Worm (Caenorhabditis elegans): ENCODE results near the gene C55A6.3.

Gene C55A6.3

DNA sequence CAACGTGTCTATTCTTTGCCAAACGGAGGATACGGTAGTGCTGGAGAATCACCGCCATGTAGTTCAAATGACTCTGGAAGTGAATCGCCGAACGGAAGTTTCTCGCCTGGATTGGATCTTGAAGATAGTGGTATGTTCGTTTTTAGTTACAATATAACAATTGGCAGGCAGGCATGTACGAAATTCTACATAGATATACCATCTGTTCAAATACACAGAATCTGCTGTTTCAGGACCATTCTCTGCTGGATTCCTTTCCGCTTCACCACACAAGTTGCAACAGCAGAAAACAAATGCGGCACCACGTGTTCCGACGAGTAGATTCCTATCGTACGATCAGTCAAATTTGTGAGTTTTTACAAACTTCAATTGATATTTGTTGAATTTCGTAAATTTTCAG lies 26.2 kb upstream of the C55A6.3 start:
- TF ChIP-seq cog-1 (tag; optimal IDR thresholded peaks at IDR 0.05) = no peak
- TF ChIP-seq tab-1 (GFP tag; IDR thresholded peaks at IDR 0.05) = no peak
- TF ChIP-seq klf-2 (GFP tag; conservative IDR thresholded peaks at IDR 0.05) = no peak
- TF ChIP-seq med-1 (GFP tag; optimal IDR thresholded peaks at IDR 0.05; ENCODE audit: insufficient read depth) = no peak
- TF ChIP-seq ref-1 (GFP tag; conservative IDR thresholded peaks at IDR 0.05) = no peak
- no peak for TF ChIP-seq ztf-23 (GFP tag; IDR thresholded peaks at IDR 0.05)
- no peak for TF ChIP-seq ztf-29 (GFP tag; IDR thresholded peaks at IDR 0.05)
- TF ChIP-seq T22C8.4 (GFP tag; IDR thresholded peaks at IDR 0.05) = no peak
- no peak for TF ChIP-seq flt-1 (GFP tag; IDR thresholded peaks at IDR 0.05)

DNA sequence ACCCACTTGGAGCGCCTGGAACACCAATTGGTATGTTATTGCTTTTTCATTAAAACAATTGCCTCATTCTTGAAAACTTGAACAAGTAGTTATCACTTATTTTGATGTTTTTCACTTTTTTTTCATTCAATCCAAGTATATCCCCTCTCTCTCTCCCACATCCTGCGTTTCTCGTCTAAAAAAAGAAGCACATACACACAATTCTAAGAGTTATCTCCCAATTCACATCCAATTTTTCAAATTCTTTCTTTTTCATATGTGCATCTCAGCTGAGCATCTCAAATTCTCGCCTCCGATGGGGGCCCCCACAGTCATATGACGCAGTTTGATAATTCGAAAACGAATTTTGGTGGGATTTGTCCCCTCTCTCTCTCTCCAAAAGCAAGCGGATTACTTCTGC lies 23.3 kb upstream of the C55A6.3 start:
- no peak for TF ChIP-seq T22C8.4 (GFP tag; IDR thresholded peaks at IDR 0.05)
- TF ChIP-seq ref-1 (GFP tag; conservative IDR thresholded peaks at IDR 0.05) = no peak
- TF ChIP-seq tab-1 (GFP tag; IDR thresholded peaks at IDR 0.05) = no peak

DNA sequence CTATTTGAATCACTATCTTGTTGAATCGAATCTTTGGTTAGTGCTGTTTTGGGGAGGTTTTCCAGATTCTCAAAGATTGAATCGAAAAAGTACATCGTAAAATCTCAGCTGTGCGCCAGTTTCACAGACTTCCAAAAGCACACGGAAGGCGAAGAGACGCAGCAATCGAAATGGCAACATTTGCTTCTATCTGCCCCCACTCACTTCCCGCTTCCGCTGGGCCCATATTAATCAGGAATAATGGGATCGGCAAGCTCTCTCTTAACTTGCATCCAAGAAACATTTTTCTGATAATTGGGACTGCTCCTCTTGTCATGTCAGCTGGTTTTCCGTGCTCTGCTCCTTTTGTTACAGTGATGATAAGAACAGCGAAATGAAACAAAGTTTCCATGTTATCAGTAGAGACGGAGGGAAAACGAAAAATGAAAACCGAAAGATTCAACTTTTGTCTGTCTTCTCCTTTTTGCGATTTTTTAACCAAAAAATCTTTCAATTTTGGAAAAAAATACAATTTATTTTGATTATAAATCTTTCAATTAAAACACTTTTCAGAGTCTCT lies 22.3 kb upstream of the C55A6.3 start:
- TF ChIP-seq ztf-23 (GFP tag; IDR thresholded peaks at IDR 0.05) = no peak
- TF ChIP-seq klf-2 (GFP tag; conservative IDR thresholded peaks at IDR 0.05) = no peak
- TF ChIP-seq med-1 (GFP tag; optimal IDR thresholded peaks at IDR 0.05; ENCODE audit: insufficient read depth) = no peak
- no peak for TF ChIP-seq tab-1 (GFP tag; IDR thresholded peaks at IDR 0.05)
- TF ChIP-seq cog-1 (tag; optimal IDR thresholded peaks at IDR 0.05) = no peak
- TF ChIP-seq ref-1 (GFP tag; conservative IDR thresholded peaks at IDR 0.05) = no peak
- TF ChIP-seq T22C8.4 (GFP tag; IDR thresholded peaks at IDR 0.05) = no peak

DNA sequence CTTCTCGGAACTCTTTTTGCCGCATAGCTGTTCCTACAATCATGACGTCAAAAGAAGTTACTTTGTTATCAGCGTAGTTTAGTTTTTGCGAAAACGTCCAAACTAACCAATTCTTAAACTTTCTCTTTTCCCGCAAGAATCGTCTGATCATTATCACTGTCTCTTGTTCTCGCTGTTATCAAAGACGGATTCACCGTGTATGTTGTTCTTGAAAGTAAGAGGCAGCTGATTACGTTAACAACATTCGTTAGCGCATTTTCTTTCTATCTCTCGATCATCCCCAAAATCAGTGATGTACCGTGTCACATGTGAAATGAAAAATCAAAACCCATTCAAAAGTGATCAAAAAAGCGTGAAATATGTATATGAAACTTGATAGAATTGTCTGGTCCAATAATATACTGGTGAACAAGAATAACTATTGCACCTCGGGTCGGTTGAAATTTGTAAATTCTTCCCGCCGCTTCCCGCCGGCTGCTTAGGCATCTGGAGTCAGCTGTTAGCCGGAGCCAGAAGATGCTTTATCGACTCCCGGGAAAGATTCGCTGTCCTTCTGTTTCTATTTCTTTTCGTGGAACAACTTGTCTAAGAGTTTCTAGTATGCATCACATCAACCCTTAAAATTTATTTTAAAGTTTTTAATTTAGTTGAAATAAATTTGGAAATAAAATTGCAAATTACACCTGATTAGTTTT lies 21.3 kb upstream of the C55A6.3 start:
- TF ChIP-seq ztf-29 (GFP tag; IDR thresholded peaks at IDR 0.05) (no peak), tab-1 (GFP tag; IDR thresholded peaks at IDR 0.05) (no peak), klf-2 (GFP tag; conservative IDR thresholded peaks at IDR 0.05) (no peak), cog-1 (tag; optimal IDR thresholded peaks at IDR 0.05) (no peak), T22C8.4 (GFP tag; IDR thresholded peaks at IDR 0.05) (no peak), med-1 (GFP tag; optimal IDR thresholded peaks at IDR 0.05; ENCODE audit: insufficient read depth) (no peak), ref-1 (GFP tag; conservative IDR thresholded peaks at IDR 0.05) (no peak), ztf-23 (GFP tag; IDR thresholded peaks at IDR 0.05) (no peak), flt-1 (GFP tag; IDR thresholded peaks at IDR 0.05) (no peak)

DNA sequence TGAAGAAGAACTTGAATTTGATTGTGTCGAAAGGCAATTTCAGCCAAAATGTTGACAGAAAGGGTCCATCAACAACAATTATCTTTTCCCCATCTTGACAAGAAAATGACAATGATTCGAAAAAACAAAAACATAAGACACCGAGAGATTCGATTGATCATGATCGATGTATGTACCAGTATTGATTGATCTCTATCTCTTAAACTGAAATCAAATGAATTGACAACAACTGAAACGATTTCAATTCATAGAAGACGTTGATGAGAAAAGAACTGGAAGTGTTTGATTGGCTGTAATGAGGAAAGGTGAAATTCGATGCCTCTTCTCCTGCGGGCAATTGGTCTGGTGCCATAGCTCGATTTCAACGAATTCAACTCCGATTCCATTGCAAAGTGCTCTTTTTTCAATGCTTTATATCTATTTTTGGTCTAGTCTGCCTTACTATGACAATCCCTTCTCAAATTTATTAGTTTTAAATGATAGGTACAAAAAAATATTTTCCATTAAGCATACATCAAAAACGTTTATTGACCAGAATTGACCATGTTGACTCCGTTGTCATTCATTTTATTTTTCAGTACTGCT lies 20.1 kb upstream of the C55A6.3 start:
- TF ChIP-seq T22C8.4 (GFP tag; IDR thresholded peaks at IDR 0.05) (no peak), flt-1 (GFP tag; IDR thresholded peaks at IDR 0.05) (no peak), tab-1 (GFP tag; IDR thresholded peaks at IDR 0.05) (no peak), ztf-29 (GFP tag; IDR thresholded peaks at IDR 0.05) (no peak), ref-1 (GFP tag; conservative IDR thresholded peaks at IDR 0.05) (no peak), med-1 (GFP tag; optimal IDR thresholded peaks at IDR 0.05; ENCODE audit: insufficient read depth) (no peak), ztf-23 (GFP tag; IDR thresholded peaks at IDR 0.05) (no peak), klf-2 (GFP tag; conservative IDR thresholded peaks at IDR 0.05) (no peak), cog-1 (tag; optimal IDR thresholded peaks at IDR 0.05) (no peak)

DNA sequence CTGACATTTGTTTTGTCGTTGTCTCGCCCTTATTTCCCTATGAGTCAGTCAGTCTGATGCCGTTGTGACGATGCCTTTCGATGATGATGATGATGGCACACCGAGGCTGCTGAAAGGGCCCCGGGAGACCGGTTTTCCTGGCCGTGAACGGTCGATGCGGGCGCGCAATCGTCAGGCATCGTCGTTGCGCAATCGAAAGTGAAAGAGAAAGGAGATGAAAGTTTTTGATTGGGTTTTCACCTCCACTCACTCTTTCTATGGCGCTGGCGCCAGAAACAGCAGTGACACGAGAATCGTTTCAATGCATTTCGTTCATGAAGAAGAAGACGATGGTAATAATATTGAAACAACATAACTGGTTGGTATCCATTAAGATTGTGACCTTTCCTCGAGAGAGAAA lies 19.6 kb upstream of the C55A6.3 start:
- TF ChIP-seq ztf-23 (GFP tag; IDR thresholded peaks at IDR 0.05) (0 out of 2 replicates have a peak, but pooled peaks have one; percentile 46), klf-2 (GFP tag; conservative IDR thresholded peaks at IDR 0.05) (no peak), T22C8.4 (GFP tag; IDR thresholded peaks at IDR 0.05) (peak; percentile 11; the same call in 1 of the 2 replicates)

DNA sequence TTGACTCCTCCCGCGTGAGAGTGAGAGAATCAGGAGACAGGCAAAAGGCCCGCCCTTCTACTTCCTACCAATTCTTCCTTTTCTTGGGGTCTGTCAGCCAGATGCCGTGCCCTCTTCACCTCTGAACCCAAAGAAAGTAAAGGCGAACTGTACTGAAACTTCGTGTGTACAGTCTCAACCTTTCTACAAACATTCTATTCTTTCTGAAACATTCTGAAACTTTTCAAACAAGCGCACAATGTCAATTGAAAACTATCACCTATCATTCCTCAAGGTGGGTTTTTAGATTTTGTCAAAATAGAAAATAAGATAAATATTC lies 19.2 kb upstream of the C55A6.3 start:
- TF ChIP-seq T22C8.4 (GFP tag; IDR thresholded peaks at IDR 0.05) = no peak
- TF ChIP-seq flt-1 (GFP tag; IDR thresholded peaks at IDR 0.05) = no peak
- TF ChIP-seq med-1 (GFP tag; optimal IDR thresholded peaks at IDR 0.05; ENCODE audit: insufficient read depth) = no peak
- TF ChIP-seq tab-1 (GFP tag; IDR thresholded peaks at IDR 0.05) = no peak
- no peak for TF ChIP-seq ref-1 (GFP tag; conservative IDR thresholded peaks at IDR 0.05)
- no peak for TF ChIP-seq ztf-29 (GFP tag; IDR thresholded peaks at IDR 0.05)
- TF ChIP-seq klf-2 (GFP tag; conservative IDR thresholded peaks at IDR 0.05) = no peak
- no peak for TF ChIP-seq ztf-23 (GFP tag; IDR thresholded peaks at IDR 0.05)
- TF ChIP-seq cog-1 (tag; optimal IDR thresholded peaks at IDR 0.05) = no peak

DNA sequence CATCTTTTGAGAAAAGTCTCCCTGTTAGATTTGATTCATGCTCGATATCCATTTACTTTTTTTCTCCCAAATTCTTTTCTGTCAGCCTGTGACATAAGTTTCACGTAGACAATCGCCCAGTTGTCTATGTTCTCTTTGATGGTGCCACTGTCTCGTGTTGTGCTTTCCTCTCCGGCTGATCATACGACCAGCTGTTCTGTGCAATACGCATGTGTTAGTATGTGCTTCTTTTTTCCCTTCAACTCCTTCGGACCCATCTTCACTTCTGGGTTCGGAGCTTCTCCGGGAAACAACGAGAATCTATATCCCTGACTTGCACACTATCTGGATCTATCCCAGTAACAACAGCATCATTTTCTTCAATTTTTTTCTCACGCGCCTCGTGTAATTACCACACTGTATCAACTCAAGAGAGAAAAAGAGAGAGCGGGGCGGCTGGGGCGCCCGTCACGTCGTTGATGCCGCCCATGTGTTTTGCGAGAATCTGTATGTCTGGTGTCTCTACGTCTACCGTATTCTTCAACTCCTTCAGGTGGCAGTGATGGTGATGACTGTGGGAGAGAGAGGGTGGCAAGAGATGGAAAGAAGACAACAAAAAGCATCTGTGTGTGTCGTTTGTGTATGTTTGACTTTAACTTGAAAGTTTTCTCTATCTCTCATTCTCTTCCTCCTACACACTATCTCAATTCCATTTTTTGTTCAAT lies 18.7 kb upstream of the C55A6.3 start:
- TF ChIP-seq klf-2 (GFP tag; conservative IDR thresholded peaks at IDR 0.05) (no peak), tab-1 (GFP tag; IDR thresholded peaks at IDR 0.05) (no peak), med-1 (GFP tag; optimal IDR thresholded peaks at IDR 0.05; ENCODE audit: insufficient read depth) (no peak), ztf-29 (GFP tag; IDR thresholded peaks at IDR 0.05) (no peak), ref-1 (GFP tag; conservative IDR thresholded peaks at IDR 0.05) (no peak), T22C8.4 (GFP tag; IDR thresholded peaks at IDR 0.05) (no peak), flt-1 (GFP tag; IDR thresholded peaks at IDR 0.05) (no peak), cog-1 (tag; optimal IDR thresholded peaks at IDR 0.05) (no peak), ztf-23 (GFP tag; IDR thresholded peaks at IDR 0.05) (no peak)

DNA sequence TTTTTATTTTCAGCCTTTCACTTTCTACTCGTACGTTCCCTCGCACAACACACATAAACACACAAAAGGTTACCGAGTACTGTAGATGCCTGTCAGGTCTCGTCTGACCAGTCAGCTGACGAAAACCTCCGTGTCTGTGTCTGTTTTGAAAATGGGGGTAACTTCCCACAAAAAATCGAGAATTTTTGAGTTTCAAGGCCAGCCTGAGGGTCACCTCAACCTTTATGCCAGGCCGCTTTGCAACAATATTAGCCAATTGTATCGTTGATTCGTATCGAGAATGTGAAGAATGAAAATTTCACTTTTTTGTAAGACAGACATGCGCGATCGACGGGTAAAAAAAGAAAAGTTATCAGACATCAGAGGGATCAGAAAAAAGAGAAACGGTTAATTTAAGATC lies 17.8 kb upstream of the C55A6.3 start:
- no peak for TF ChIP-seq ref-1 (GFP tag; conservative IDR thresholded peaks at IDR 0.05)
- no peak for TF ChIP-seq flt-1 (GFP tag; IDR thresholded peaks at IDR 0.05)
- no peak for TF ChIP-seq ztf-23 (GFP tag; IDR thresholded peaks at IDR 0.05)
- TF ChIP-seq ztf-29 (GFP tag; IDR thresholded peaks at IDR 0.05) = no peak

DNA sequence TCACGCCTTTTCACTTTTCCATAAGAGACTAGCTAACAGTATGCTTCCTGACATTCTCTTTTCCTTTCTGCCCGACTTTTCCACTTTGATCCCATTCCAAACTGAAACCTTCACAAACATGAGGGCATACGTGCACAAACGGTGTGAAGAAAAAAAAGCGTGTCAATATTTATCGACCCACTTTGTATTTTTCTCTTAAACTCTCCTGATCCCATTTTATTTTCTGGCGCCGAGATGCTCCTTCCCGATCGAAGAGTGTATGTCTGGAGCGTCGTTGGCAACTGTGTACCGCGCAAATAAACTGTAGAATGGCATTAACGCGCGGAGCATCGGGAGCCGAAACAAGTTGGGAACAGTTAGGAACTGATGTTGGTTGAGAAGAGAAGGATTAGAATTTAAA lies 16.2 kb upstream of the C55A6.3 start:
- no peak for TF ChIP-seq klf-2 (GFP tag; conservative IDR thresholded peaks at IDR 0.05)
- TF ChIP-seq med-1 (GFP tag; optimal IDR thresholded peaks at IDR 0.05; ENCODE audit: insufficient read depth) = no peak
- TF ChIP-seq flt-1 (GFP tag; IDR thresholded peaks at IDR 0.05) = no peak
- TF ChIP-seq T22C8.4 (GFP tag; IDR thresholded peaks at IDR 0.05) = no peak
- TF ChIP-seq tab-1 (GFP tag; IDR thresholded peaks at IDR 0.05) = no peak
- no peak for TF ChIP-seq ref-1 (GFP tag; conservative IDR thresholded peaks at IDR 0.05)
- no peak for TF ChIP-seq ztf-29 (GFP tag; IDR thresholded peaks at IDR 0.05)
- no peak for TF ChIP-seq ztf-23 (GFP tag; IDR thresholded peaks at IDR 0.05)
- no peak for TF ChIP-seq cog-1 (tag; optimal IDR thresholded peaks at IDR 0.05)
